Worm (Caenorhabditis elegans): Measurements from ENCODE around the gene C25F9.5.
A peak's percentile ranks its signal among the peaks of the same experiment; 100 is the strongest.

The C25F9.5 gene

DNA sequence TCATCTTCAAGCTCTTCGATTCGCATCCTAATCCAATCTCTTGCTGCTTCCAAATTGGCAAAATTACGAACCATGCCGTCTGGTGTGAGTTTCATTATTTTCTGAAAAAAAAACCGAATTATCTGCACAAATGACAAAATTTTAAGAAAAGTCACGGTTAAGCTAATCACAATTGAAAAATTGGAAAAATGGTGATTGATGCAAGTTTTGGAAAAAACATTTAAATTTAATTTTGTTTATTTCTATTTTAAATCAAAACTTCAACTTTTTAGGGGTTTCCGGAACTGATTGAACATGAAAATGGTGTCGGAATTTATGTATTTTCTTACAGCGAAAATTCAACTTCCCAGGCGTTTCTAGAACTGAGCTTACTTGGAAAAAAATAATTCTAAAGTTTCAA, 7.8 kb downstream of the C25F9.5 start, which contains the start of gene C25F9.12:
TSS of gene C25F9.12 (minus strand) at position 101 of the 400 bp plus-strand sequence.
- TF ChIP-seq pha-4 (tag; optimal IDR thresholded peaks at IDR 0.05) (no peak), unc-130 (GFP tag; optimal IDR thresholded peaks at IDR 0.05) (no peak), F49E8.2 (tag; optimal IDR thresholded peaks at IDR 0.05; ENCODE audit: insufficient read depth) (no peak), T26A5.8 (tag; optimal IDR thresholded peaks at IDR 0.05) (no peak), K11D2.4 (GFP tag; IDR thresholded peaks at IDR 0.05) (no peak), nfya-2 (GFP tag; IDR thresholded peaks at IDR 0.05) (no peak), hrde-1 (tag; optimal IDR thresholded peaks at IDR 0.05; ENCODE audit: borderline replicate concordance) (no peak), madf-10 (tag; optimal IDR thresholded peaks at IDR 0.05) (no peak), let-607 (tag; optimal IDR thresholded peaks at IDR 0.05) (no peak), ceh-79 (tag; optimal IDR thresholded peaks at IDR 0.05) (no peak), F37B4.10 (GFP tag; IDR thresholded peaks at IDR 0.05) (no peak), ama-1 (optimal IDR thresholded peaks at IDR 0.05) (no peak), ama-1 (GFP tag; optimal IDR thresholded peaks at IDR 0.05) (no peak), ekl-4 (GFP tag; IDR thresholded peaks at IDR 0.05) (no peak), dpl-1 (GFP tag; optimal IDR thresholded peaks at IDR 0.05) (no peak), F55B11.4 (tag; optimal IDR thresholded peaks at IDR 0.05; ENCODE audit: borderline replicate concordance, insufficient read depth) (no peak), ceh-91 (GFP tag; IDR thresholded peaks at IDR 0.05) (no peak), snpc-4 (GFP tag; optimal IDR thresholded peaks at IDR 0.05) (no peak), snpc-4 (tag; optimal IDR thresholded peaks at IDR 0.05) (no peak)

DNA sequence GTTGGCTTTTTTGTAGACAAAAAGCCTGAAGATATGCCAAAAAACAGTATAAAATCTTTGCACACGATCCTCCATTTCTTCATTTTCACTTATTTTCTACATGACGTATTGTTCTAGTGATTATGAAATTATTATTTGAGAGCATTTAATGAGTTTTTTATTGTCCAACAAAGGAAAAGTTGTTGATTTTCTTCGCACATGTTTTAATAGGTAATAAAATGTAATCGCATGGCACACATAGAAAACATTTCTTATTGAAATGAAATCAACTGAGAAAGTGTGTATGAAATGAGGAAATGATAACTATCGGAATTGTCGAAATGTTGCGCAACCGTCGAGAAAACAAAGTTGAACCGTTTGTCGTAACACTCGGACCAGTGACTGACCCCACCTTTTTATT, 9.2 kb downstream of the C25F9.5 start:
- TF ChIP-seq F57C9.4 (tag; optimal IDR thresholded peaks at IDR 0.05), result no peak
- TF ChIP-seq zim-3 (tag; optimal IDR thresholded peaks at IDR 0.05), result no peak
- no peak for TF ChIP-seq bed-2 (GFP tag; IDR thresholded peaks at IDR 0.05)
- TF ChIP-seq cebp-1 (GFP tag; IDR thresholded peaks at IDR 0.05), result peak; percentile 40; the same call in 1 of the 2 replicates
- peak; percentile 49 for TF ChIP-seq cebp-1 (tag; optimal IDR thresholded peaks at IDR 0.05)
- 0 out of 2 replicates have a peak, but pooled peaks have one; percentile 8 for TF ChIP-seq nfyb-1 (GFP tag; IDR thresholded peaks at IDR 0.05)
- no peak for TF ChIP-seq mcd-1 (GFP tag; IDR thresholded peaks at IDR 0.05)

DNA sequence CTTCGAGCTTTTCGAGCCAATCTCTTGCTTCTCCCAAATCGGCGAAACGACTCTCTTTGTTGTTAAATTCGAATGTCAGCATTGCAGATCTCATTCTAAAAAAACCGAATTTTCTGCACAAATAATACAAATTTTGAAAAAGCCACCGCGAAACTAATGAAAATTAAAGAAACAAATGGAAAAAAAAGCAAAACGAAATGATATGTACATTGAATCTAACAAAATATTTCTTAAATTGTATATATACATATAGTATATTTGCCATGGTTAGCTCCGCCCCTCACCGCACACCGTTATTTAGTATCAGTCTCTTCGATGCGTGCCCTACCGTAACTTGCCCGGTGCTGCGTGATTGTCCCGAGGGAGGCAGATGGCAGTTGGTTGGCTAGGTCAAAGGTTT, 10.0 kb downstream of the C25F9.5 start, which contains the start of gene srw-86:
TSS of gene srw-86 (minus strand) at position 101 of the 400 bp plus-strand sequence.
- no peak for TF ChIP-seq attf-5 (GFP tag; optimal IDR thresholded peaks at IDR 0.05)
- TF ChIP-seq sea-2 (GFP tag; IDR thresholded peaks at IDR 0.05), result no peak
- no peak for TF ChIP-seq unc-62 (GFP tag; optimal IDR thresholded peaks at IDR 0.05)
- TF ChIP-seq ztf-22 (GFP tag; optimal IDR thresholded peaks at IDR 0.05), result no peak
- TF ChIP-seq hlh-12 (tag; optimal IDR thresholded peaks at IDR 0.05), result no peak
- TF ChIP-seq xnd-1 (tag; optimal IDR thresholded peaks at IDR 0.05), result no peak
- TF ChIP-seq ceh-40 (GFP tag; IDR thresholded peaks at IDR 0.05), result no peak
- no peak for TF ChIP-seq nhr-27 (tag; optimal IDR thresholded peaks at IDR 0.05)
- TF ChIP-seq mxl-1 (tag; optimal IDR thresholded peaks at IDR 0.05), result no peak
- no peak for TF ChIP-seq madf-6 (GFP tag; IDR thresholded peaks at IDR 0.05)
- TF ChIP-seq B0261.1 (tag; optimal IDR thresholded peaks at IDR 0.05), result no peak
- no peak for TF ChIP-seq rpc-1 (optimal IDR thresholded peaks at IDR 0.05)
- TF ChIP-seq rpc-1 (tag; optimal IDR thresholded peaks at IDR 0.05), result no peak
- TF ChIP-seq dpff-1 (tag; optimal IDR thresholded peaks at IDR 0.05), result no peak
- no peak for TF ChIP-seq F39B2.1 (GFP tag; IDR thresholded peaks at IDR 0.05)
